Worm (Caenorhabditis elegans) whole organism, L4 larva: Measurements from ENCODE around the gene gmeb-2.
A peak's percentile ranks its signal among the peaks of the same experiment; 100 is the strongest.

Source experiments
- D1046.2 ChIP-seq: fragments of 200-800 bp; sonication (Bioruptor generic); IDR thresholded peaks from 2 replicates; pipeline ENCODE4 v1.3.6; 2022; ENCODE audit warnings: missing genetic modification characterization, missing compliant biosample characterization
- F44E2.7 ChIP-seq: fragments of 200-800 bp; sonication (Bioruptor generic); IDR thresholded peaks from 2 replicates; pipeline ENCODE4 v2.1.2; 2022; ENCODE audit warnings: missing genetic modification characterization, missing compliant biosample characterization
- R02D3.7 ChIP-seq: fragments of 150-350 bp; sonication (generic microtip); optimal IDR thresholded peaks from 3 replicates; lab custom pipeline; 2014; ENCODE audit warnings: missing biosample characterization, missing genetic modification characterization
- T26A8.4 ChIP-seq: fragments of 200-800 bp; sonication (Bioruptor generic); IDR thresholded peaks from 2 replicates; pipeline ENCODE4 v1.3.6; 2022; ENCODE audit warnings: missing genetic modification characterization, missing compliant biosample characterization
- Y5F2A.4 ChIP-seq: fragments of 200-800 bp; sonication (Bioruptor generic); optimal IDR thresholded peaks from 2 replicates; lab custom pipeline; 2018; ENCODE audit warnings: mild to moderate bottlenecking, missing genetic modification characterization, missing compliant biosample characterization
- ZK546.5 ChIP-seq, 2 experiments: sonication (generic microtip); optimal IDR thresholded peaks; 2 replicates each; lab custom pipeline; 2017; ENCODE audit warnings: missing biosample characterization in 2 of 2, missing genetic modification characterization in 2 of 2
- aha-1 ChIP-seq: fragments of 150-350 bp; peaks from one replicate; lab custom pipeline; 2014; ENCODE audit warnings: missing biosample characterization, missing genetic modification characterization
- aly-2 ChIP-seq: sonication (generic microtip); optimal IDR thresholded peaks from 2 replicates; lab custom pipeline; 2018; ENCODE audit warnings: missing biosample characterization, missing genetic modification characterization
- arid-1 ChIP-seq: fragments of 200-800 bp; sonication (Bioruptor generic); conservative IDR thresholded peaks from 2 replicates; pipeline ENCODE4 v1.3.6; 2022; ENCODE audit warnings: missing genetic modification reagents, missing genetic modification characterization, missing compliant biosample characterization
- ceh-82 ChIP-seq: sonication (generic microtip); optimal IDR thresholded peaks from 2 replicates; lab custom pipeline; 2017; ENCODE audit warnings: missing biosample characterization, missing genetic modification characterization
- dmd-9 ChIP-seq: fragments of 200-800 bp; sonication (Bioruptor generic); IDR thresholded peaks from 2 replicates; pipeline ENCODE4 v1.3.6; 2022; ENCODE audit warnings: missing genetic modification reagents, missing genetic modification characterization, missing compliant biosample characterization
- egl-27 ChIP-seq: sonication (generic microtip); optimal IDR thresholded peaks from 3 replicates; lab custom pipeline; 2017; ENCODE audit warnings: missing biosample characterization, missing genetic modification reagents, missing genetic modification characterization
- lin-13 ChIP-seq: fragments of 150-350 bp; optimal IDR thresholded peaks from 2 replicates; lab custom pipeline; 2014; ENCODE audit warnings: missing biosample characterization, missing genetic modification reagents, missing genetic modification characterization
- lin-29 ChIP-seq: fragments of 200-800 bp; sonication (Bioruptor generic); IDR thresholded peaks from 2 replicates; pipeline ENCODE4 v1.3.6; 2022; ENCODE audit warnings: missing genetic modification reagents, missing genetic modification characterization, missing compliant biosample characterization
- lin-38 ChIP-seq: fragments of 200-800 bp; sonication (Bioruptor generic); IDR thresholded peaks from 2 replicates; pipeline ENCODE4 v1.3.6; 2022; ENCODE audit warnings: missing genetic modification reagents, missing genetic modification characterization, missing compliant biosample characterization
- lin-39 ChIP-seq: fragments of 150-350 bp; optimal IDR thresholded peaks from 2 replicates; lab custom pipeline; 2014; ENCODE audit warnings: missing biosample characterization, missing genetic modification reagents, missing genetic modification characterization
- lir-3 ChIP-seq: sonication (generic microtip); optimal IDR thresholded peaks from 2 replicates; lab custom pipeline; 2016; ENCODE audit warnings: mild to moderate bottlenecking, missing genetic modification characterization, missing compliant biosample characterization
- mdt-29 ChIP-seq: fragments of 200-800 bp; sonication (Bioruptor generic); IDR thresholded peaks from 2 replicates; pipeline ENCODE4 v1.3.6; 2022; ENCODE audit warnings: missing genetic modification reagents, missing genetic modification characterization, missing compliant biosample characterization
- mxl-2 ChIP-seq: fragments of 200-800 bp; sonication (Bioruptor generic); conservative IDR thresholded peaks from 2 replicates; pipeline ENCODE4 v1.3.6; 2022; ENCODE audit warnings: missing genetic modification reagents, missing genetic modification characterization, missing compliant biosample characterization
- nhr-10 ChIP-seq: fragments of 150-350 bp; optimal IDR thresholded peaks from 2 replicates; lab custom pipeline; 2014; ENCODE audit warnings: missing biosample characterization, missing genetic modification characterization
- nhr-237 ChIP-seq: sonication (generic microtip); optimal IDR thresholded peaks from 2 replicates; lab custom pipeline; 2017; ENCODE audit warnings: missing biosample characterization, missing genetic modification characterization
- nhr-28 ChIP-seq: fragments of 150-350 bp; optimal IDR thresholded peaks from 2 replicates; lab custom pipeline; 2014; ENCODE audit warnings: missing biosample characterization, missing genetic modification characterization
- nhr-41 ChIP-seq: fragments of 200-800 bp; sonication (Bioruptor generic); IDR thresholded peaks from 2 replicates; pipeline ENCODE4 v1.3.6; 2022; ENCODE audit warnings: missing genetic modification reagents, missing genetic modification characterization, missing compliant biosample characterization
- nhr-42 ChIP-seq: fragments of 200-800 bp; sonication (Bioruptor generic); IDR thresholded peaks from 2 replicates; pipeline ENCODE4 v1.3.6; 2022; ENCODE audit warnings: missing genetic modification characterization, missing compliant biosample characterization
- set-16 ChIP-seq: fragments of 200-800 bp; sonication (Bioruptor generic); IDR thresholded peaks from 2 replicates; pipeline ENCODE4 v1.3.6; 2022; ENCODE audit warnings: missing genetic modification reagents, missing genetic modification characterization, missing compliant biosample characterization
- snpc-4 ChIP-seq: fragments of 150-350 bp; optimal IDR thresholded peaks from 2 replicates; lab custom pipeline; 2014; ENCODE audit warnings: missing biosample characterization, missing genetic modification characterization
- spr-1 ChIP-seq: sonication (generic microtip); optimal IDR thresholded peaks from 2 replicates; lab custom pipeline; 2016; ENCODE audit warnings: mild to moderate bottlenecking, missing genetic modification characterization, missing compliant biosample characterization
- tra-1 ChIP-seq: fragments of 200-800 bp; sonication (Bioruptor generic); IDR thresholded peaks from 2 replicates; pipeline ENCODE4 v1.3.6; 2022; ENCODE audit warnings: missing genetic modification reagents, missing genetic modification characterization, missing compliant biosample characterization
- unc-62 ChIP-seq, 3 experiments: fragments of 150-350 bp in 1 of 3; sonication (generic microtip); optimal IDR thresholded peaks in 2 of 3; peaks in 1 of 3; 1 replicate in 1 of 3; 2 replicates in 2 of 3; lab custom pipeline; 2014 to 2017; ENCODE audit warnings: missing biosample characterization in 3 of 3, missing genetic modification characterization in 3 of 3, missing genetic modification reagents in 3 of 3, missing genotype in 1 of 3
- vab-7 ChIP-seq: fragments of 200-800 bp; sonication (Bioruptor generic); IDR thresholded peaks from 2 replicates; pipeline ENCODE4 v1.3.6; 2022; ENCODE audit warnings: missing genetic modification reagents, missing genetic modification characterization, missing compliant biosample characterization
- zag-1 ChIP-seq: fragments of 150-350 bp; optimal IDR thresholded peaks from 2 replicates; lab custom pipeline; 2014; ENCODE audit warnings: missing biosample characterization, missing genetic modification characterization
- zip-11 ChIP-seq: fragments of 200-800 bp; sonication (Bioruptor generic); IDR thresholded peaks from 2 replicates; pipeline ENCODE4 v1.3.6; 2022; ENCODE audit warnings: missing genetic modification characterization, missing compliant biosample characterization

The gmeb-2 gene

ce11 chrX:15892525-15892924 lies 13.6 kb downstream of the gmeb-2 start:
- TF ChIP-seq nhr-10 (no peak), lin-29 (GFP tag; lab: Robert Waterston, UW) (no peak), set-16 (GFP tag; lab: Robert Waterston, UW) (peak; percentile 15; the same call in 1 of the 2 replicates), mdt-29 (GFP tag; lab: Robert Waterston, UW) (no peak), R02D3.7 (tag; lab: Kevin White, UChicago) (no peak), ZK546.5 (tag; optimal IDR thresholded peaks at IDR 0.05; lab: Kevin White, UChicago) (no peak)

- TF ChIP-seq F44E2.7 (GFP tag; lab: Robert Waterston, UW) (0 out of 2 replicates have a peak, but pooled peaks have one; percentile 7), set-16 (GFP tag; lab: Robert Waterston, UW) (peak; percentile 74), snpc-4 (tag; lab: Kevin White, UChicago) (no peak)
Measured at ce11 chrX:15901214-15901613, 22.3 kb downstream of the gmeb-2 start.

- TF ChIP-seq nhr-42 (GFP tag; lab: Robert Waterston, UW) (no peak), lir-3 (tag; lab: Kevin White, UChicago) (no peak), zag-1 (tag; lab: Kevin White, UChicago) (no peak), tra-1 (GFP tag; lab: Robert Waterston, UW) (no peak), unc-62 (GFP tag; optimal IDR thresholded peaks at IDR 0.05 in 1 of 2; lab: Kevin White, UChicago) (peak in 1 of 2 experiments; percentile 89), unc-62 (tag; optimal IDR thresholded peaks at IDR 0.05; lab: Kevin White, UChicago) (no peak)
Measured at ce11 chrX:15902835-15903234, 23.9 kb downstream of the gmeb-2 start.

ce11 chrX:15910328-15910727 lies 31.4 kb downstream of the gmeb-2 start, which contains the start of gene npr-33:
TSS of gene npr-33 (plus strand) at chrX:15910628.
- TF ChIP-seq lin-13 (GFP tag; lab: Kevin White, UChicago) (no peak), snpc-4 (tag; lab: Kevin White, UChicago) (no peak), spr-1 (tag; lab: Kevin White, UChicago) (no peak), T26A8.4 (no peak), arid-1 (GFP tag; lab: Robert Waterston, UW) (no peak), ZK546.5 (tag; optimal IDR thresholded peaks at IDR 0.05; lab: Kevin White, UChicago) (no peak), lin-39 (no peak), Y5F2A.4 (GFP tag; lab: Kevin White, UChicago) (no peak), nhr-28 (tag; lab: Kevin White, UChicago) (no peak), nhr-237 (tag; lab: Kevin White, UChicago) (no peak), lin-38 (no peak), vab-7 (GFP tag; lab: Robert Waterston, UW) (no peak), mxl-2 (GFP tag; lab: Robert Waterston, UW) (no peak), aly-2 (tag; lab: Kevin White, UChicago) (no peak), zip-11 (GFP tag; lab: Robert Waterston, UW) (no peak), nhr-41 (no peak), D1046.2 (GFP tag; lab: Robert Waterston, UW) (no peak)

- TF ChIP-seq aha-1 (peak; percentile 15), set-16 (GFP tag; lab: Robert Waterston, UW) (peak; percentile 88), dmd-9 (GFP tag; lab: Robert Waterston, UW) (0 out of 2 replicates have a peak, but pooled peaks have one; percentile 20), egl-27 (tag; lab: Kevin White, UChicago) (no peak), mxl-2 (GFP tag; lab: Robert Waterston, UW) (no peak)
Measured at ce11 chrX:15912841-15913240, 34.0 kb downstream of the gmeb-2 start.

ce11 chrX:15915774-15916173 lies 36.9 kb downstream of the gmeb-2 start:
- TF ChIP-seq ceh-82 (tag; lab: Kevin White, UChicago), result no peak
- TF ChIP-seq unc-62 (GFP tag; optimal IDR thresholded peaks at IDR 0.05 in 1 of 2; lab: Kevin White, UChicago), result peak in 1 of 2 experiments; percentile 96
- no peak for TF ChIP-seq unc-62 (tag; optimal IDR thresholded peaks at IDR 0.05; lab: Kevin White, UChicago)
- TF ChIP-seq, all 104 proteins: peak for 1
